Worm (Caenorhabditis elegans) whole organism, L4/young adult: ENCODE results near the gene T09E8.4.
A peak's percentile ranks its signal among the peaks of the same experiment; 100 is the strongest.

ENCODE experiments used
- W03F9.2 ChIP-seq: fragments of 150-350 bp; optimal IDR thresholded peaks from 2 replicates; lab custom pipeline; 2014; ENCODE audit warnings: missing biosample characterization, missing genetic modification characterization
- dao-5 ChIP-seq: sonication (generic microtip); optimal IDR thresholded peaks from 2 replicates; lab custom pipeline; 2016; ENCODE audit warnings: missing genotype, missing genetic modification characterization, moderate library complexity, missing compliant biosample characterization
- him-1 ChIP-seq: sonication (generic microtip); optimal IDR thresholded peaks from 2 replicates; lab custom pipeline; 2016; ENCODE audit warnings: missing genotype, missing genetic modification reagents, missing genetic modification characterization, missing compliant biosample characterization

ce11 chrV:13176117-13176753 lies 7.8 kb downstream of the T09E8.4 start, which contains the start of gene him-17:
- TF ChIP-seq W03F9.2, result peak; percentile 62
- no peak for TF ChIP-seq him-1
- TF ChIP-seq dao-5 (tag; lab: Kevin White, UChicago), result no peak
